Worm (Caenorhabditis elegans) whole organism, young adult: ENCODE results near the gene bath-29.

Experiments used
- madf-10 ChIP-seq: sonication (generic microtip); optimal IDR thresholded peaks from 2 replicates; lab custom pipeline; 2016; ENCODE audit warnings: mild to moderate bottlenecking, missing genetic modification characterization, missing compliant biosample characterization
- sea-2 ChIP-seq: fragments of 200-800 bp; sonication (Bioruptor generic); IDR thresholded peaks from 2 replicates; pipeline ENCODE4 v1.3.6; 2022; ENCODE audit warnings: missing genetic modification characterization, missing compliant biosample characterization

DNA sequence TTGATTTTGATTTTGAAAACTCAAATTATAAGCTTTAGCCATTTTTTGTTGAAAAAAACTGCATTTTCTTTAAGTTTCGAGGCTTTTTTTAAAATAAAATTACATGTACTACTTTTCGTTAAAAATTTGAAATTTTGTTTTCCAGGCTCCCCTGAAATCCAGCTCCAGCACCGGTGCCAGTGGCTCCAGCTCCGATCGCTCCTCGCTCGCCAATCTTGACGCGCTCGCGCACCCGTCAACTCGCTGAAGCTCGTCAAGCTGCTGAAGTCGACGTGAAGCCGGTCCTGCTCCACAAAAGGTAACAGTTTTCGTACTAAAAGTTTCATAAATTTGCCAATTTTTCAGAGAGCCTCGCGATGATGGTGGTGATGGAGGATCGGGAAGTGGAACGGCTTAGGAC is 7.5 kb upstream of the bath-29 start:
- no peak for TF ChIP-seq sea-2 (GFP tag; lab: Robert Waterston, UW)
- TF ChIP-seq madf-10 (tag; lab: Kevin White, UChicago): no peak
